Worm (Caenorhabditis elegans): Measurements from ENCODE around the gene srh-265.

DNA sequence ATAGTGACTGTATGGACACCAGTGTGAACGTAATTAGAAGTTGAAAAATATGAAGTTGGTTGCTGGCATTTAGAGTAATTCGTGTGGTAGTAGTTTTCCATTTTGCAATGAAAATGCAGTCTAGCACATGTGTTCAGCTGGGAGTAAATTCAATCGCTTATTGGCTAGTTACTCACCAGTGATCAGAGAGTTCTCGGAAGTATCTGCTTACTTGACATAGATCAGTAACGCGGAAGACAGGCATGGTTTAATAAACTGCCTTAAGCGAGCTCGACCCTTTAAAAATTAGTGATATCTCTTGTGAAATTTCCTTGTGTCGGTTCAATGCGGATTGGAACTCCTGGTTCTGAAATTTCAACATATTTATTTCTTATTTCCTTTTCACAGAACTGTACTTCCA is 39.8 kb upstream of the srh-265 start, which contains the start of gene srh-52:
- TF ChIP-seq mbf-1 (tag; optimal IDR thresholded peaks at IDR 0.05) (no peak), fos-1 (tag; optimal IDR thresholded peaks at IDR 0.05) (no peak), snpc-4 (tag; optimal IDR thresholded peaks at IDR 0.05) (no peak), zag-1 (tag; optimal IDR thresholded peaks at IDR 0.05) (no peak), unc-62 (GFP tag; optimal IDR thresholded peaks at IDR 0.05) (no peak), ZK546.5 (tag; optimal IDR thresholded peaks at IDR 0.05) (no peak), mdl-1 (tag; optimal IDR thresholded peaks at IDR 0.05) (no peak), ama-1 (optimal IDR thresholded peaks at IDR 0.05) (no peak), nhr-237 (tag; optimal IDR thresholded peaks at IDR 0.05) (no peak), F13H6.1 (tag; optimal IDR thresholded peaks at IDR 0.05) (no peak), ceh-16 (tag; optimal IDR thresholded peaks at IDR 0.05) (no peak), unc-39 (tag; optimal IDR thresholded peaks at IDR 0.05) (no peak), Y55F3AM.14 (GFP tag; optimal IDR thresholded peaks at IDR 0.05) (no peak)

All from whole organism, L2 larva.